Fruit fly (Drosophila melanogaster) whole organism, adult: Measurements from ENCODE around the gene CkIIalpha-i3.

Experiments
- CG11617 ChIP-seq: fragments of 200-800 bp; sonication (Bioruptor generic); optimal IDR thresholded peaks from 2 replicates; lab custom pipeline; 2017; ENCODE audit warnings: mild to moderate bottlenecking, missing biosample characterization, missing genetic modification reagents, missing genetic modification characterization
- CG12768 ChIP-seq: fragments of 200-800 bp; sonication (Bioruptor generic); optimal IDR thresholded peaks from 2 replicates; lab custom pipeline; 2017; ENCODE audit warnings: missing biosample characterization, missing genetic modification characterization, mild to moderate bottlenecking, moderate library complexity, missing genetic modification reagents
- CG14711 ChIP-seq: fragments of 200-800 bp; sonication (Bioruptor generic); optimal IDR thresholded peaks from 2 replicates; lab custom pipeline; 2018; ENCODE audit warnings: missing biosample characterization, mild to moderate bottlenecking, missing genetic modification characterization, moderate library complexity
- CG1620 ChIP-seq: fragments of 200-800 bp; sonication (Bioruptor generic); optimal IDR thresholded peaks from 2 replicates; lab custom pipeline; 2016; ENCODE audit warnings: missing biosample characterization, missing genetic modification characterization
- CG33017 ChIP-seq: fragments of 200-800 bp; sonication (Bioruptor generic); optimal IDR thresholded peaks from 2 replicates; lab custom pipeline; 2018; ENCODE audit warnings: missing biosample characterization, mild to moderate bottlenecking, missing genetic modification characterization, moderate library complexity
- CG5204 ChIP-seq: fragments of 200-800 bp; sonication (Bioruptor generic); optimal IDR thresholded peaks from 2 replicates; lab custom pipeline; 2016; ENCODE audit warnings: missing biosample characterization, missing genetic modification characterization
- CG7045 ChIP-seq: fragments of 200-800 bp; sonication (Bioruptor generic); optimal IDR thresholded peaks from 2 replicates; lab custom pipeline; 2017; ENCODE audit warnings: missing biosample characterization, mild to moderate bottlenecking, missing genetic modification characterization
- CG7101 ChIP-seq: fragments of 200-800 bp; sonication (Bioruptor generic); optimal IDR thresholded peaks from 2 replicates; lab custom pipeline; 2018; ENCODE audit warnings: missing biosample characterization, mild to moderate bottlenecking, missing genetic modification characterization, moderate library complexity
- Clk ChIP-seq: fragments of 200-800 bp; sonication (Bioruptor generic); optimal IDR thresholded peaks from 2 replicates; lab custom pipeline; 2017; ENCODE audit warnings: missing biosample characterization, missing genetic modification characterization
- Crg-1 ChIP-seq: fragments of 200-800 bp; sonication (Bioruptor generic); optimal IDR thresholded peaks from 2 replicates; lab custom pipeline; 2016; ENCODE audit warnings: missing biosample characterization, missing genetic modification characterization
- Hr96 ChIP-seq: fragments of 200-800 bp; sonication (Bioruptor generic); optimal IDR thresholded peaks from 2 replicates; lab custom pipeline; 2016; ENCODE audit warnings: missing biosample characterization, missing genetic modification characterization
- Mnt ChIP-seq: fragments of 200-800 bp; sonication (Bioruptor generic); optimal IDR thresholded peaks from 2 replicates; lab custom pipeline; 2016; ENCODE audit warnings: missing biosample characterization, mild to moderate bottlenecking, missing genetic modification characterization
- bab1 ChIP-seq: fragments of 200-800 bp; sonication (Bioruptor generic); optimal IDR thresholded peaks from 3 replicates; lab custom pipeline; 2019; ENCODE audit warnings: missing biosample characterization, mild to moderate bottlenecking, missing genetic modification characterization, moderate library complexity
- cic ChIP-seq: fragments of 200-800 bp; sonication (Bioruptor generic); optimal IDR thresholded peaks from 2 replicates; lab custom pipeline; 2017; ENCODE audit warnings: missing biosample characterization, mild to moderate bottlenecking, missing genetic modification characterization, moderate library complexity
- cnc ChIP-seq, 2 experiments: fragments of >200 bp; optimal IDR thresholded peaks; 2 replicates each; lab custom pipeline; 2017
- kay ChIP-seq: fragments of 200-800 bp; sonication (Bioruptor generic); peaks from one replicate; lab custom pipeline; 2016; ENCODE audit warnings: missing biosample characterization, missing genetic modification characterization, borderline replicate concordance
- ovo ChIP-seq: fragments of 200-800 bp; sonication (Bioruptor generic); optimal IDR thresholded peaks from 2 replicates; lab custom pipeline; 2016; ENCODE audit warnings: missing biosample characterization, missing genetic modification characterization
- pad ChIP-seq: fragments of 200-800 bp; sonication (Bioruptor generic); optimal IDR thresholded peaks from 3 replicates; lab custom pipeline; 2017; ENCODE audit warnings: missing biosample characterization, missing genetic modification characterization, mild to moderate bottlenecking, moderate library complexity, missing genetic modification reagents
- tj ChIP-seq: fragments of 200-800 bp; sonication (Bioruptor generic); optimal IDR thresholded peaks from 3 replicates; lab custom pipeline; 2017; ENCODE audit warnings: missing biosample characterization, mild to moderate bottlenecking, missing genetic modification characterization, moderate library complexity
- toe ChIP-seq: fragments of 200-800 bp; sonication (Bioruptor generic); optimal IDR thresholded peaks from 2 replicates; lab custom pipeline; 2016; ENCODE audit warnings: missing biosample characterization, missing genetic modification characterization

The CkIIalpha-i3 gene

dm6 chr3L:696404-697054 lies 13.9 kb downstream of the CkIIalpha-i3 start:
- TF ChIP-seq tj (GFP tag; lab: Kevin White, UChicago) (no peak), Mnt (no peak), bab1 (GFP tag; lab: Kevin White, UChicago) (no peak), CG14711 (tag; lab: Kevin White, UChicago) (peak; percentile 54), CG33017 (tag; lab: Kevin White, UChicago) (peak; percentile 58), cnc (optimal IDR thresholded peaks at IDR 0.05; lab: Kevin White, UChicago) (no peak), Clk (GFP tag; lab: Kevin White, UChicago) (no peak), CG7045 (GFP tag; lab: Kevin White, UChicago) (peak; percentile 63), pad (GFP tag; lab: Kevin White, UChicago) (peak; percentile 11), CG5204 (GFP tag; lab: Kevin White, UChicago) (peak; percentile 31), Hr96 (GFP tag; lab: Kevin White, UChicago) (no peak), CG12768 (GFP tag; lab: Kevin White, UChicago) (peak; percentile 51), toe (no peak), kay (GFP tag; lab: Kevin White, UChicago) (peak; percentile 32), ovo (GFP tag; lab: Kevin White, UChicago) (no peak), cic (GFP tag; lab: Kevin White, UChicago) (no peak), CG11617 (GFP tag; lab: Kevin White, UChicago) (no peak), CG1620 (GFP tag; lab: Kevin White, UChicago) (no peak), CG7101 (tag; lab: Kevin White, UChicago) (peak; percentile 58), Crg-1 (GFP tag; lab: Kevin White, UChicago) (no peak)

dm6 chr3L:695510-695909 lies 14.9 kb downstream of the CkIIalpha-i3 start:
- no peak for TF ChIP-seq Mnt
- TF ChIP-seq cic (GFP tag; lab: Kevin White, UChicago) = no peak
- TF ChIP-seq pad (GFP tag; lab: Kevin White, UChicago) = no peak
- TF ChIP-seq Clk (GFP tag; lab: Kevin White, UChicago) = no peak
- no peak for TF ChIP-seq CG7101 (tag; lab: Kevin White, UChicago)
- TF ChIP-seq ovo (GFP tag; lab: Kevin White, UChicago) = no peak
- TF ChIP-seq Crg-1 (GFP tag; lab: Kevin White, UChicago) = no peak
- TF ChIP-seq CG11617 (GFP tag; lab: Kevin White, UChicago) = no peak
- TF ChIP-seq CG14711 (tag; lab: Kevin White, UChicago) = no peak
- TF ChIP-seq Hr96 (GFP tag; lab: Kevin White, UChicago) = no peak
- no peak for TF ChIP-seq tj (GFP tag; lab: Kevin White, UChicago)
- TF ChIP-seq cnc (optimal IDR thresholded peaks at IDR 0.05; lab: Kevin White, UChicago) = no peak
- TF ChIP-seq CG12768 (GFP tag; lab: Kevin White, UChicago) = no peak
- no peak for TF ChIP-seq bab1 (GFP tag; lab: Kevin White, UChicago)
- TF ChIP-seq CG33017 (tag; lab: Kevin White, UChicago) = no peak
- no peak for TF ChIP-seq CG5204 (GFP tag; lab: Kevin White, UChicago)
- TF ChIP-seq toe = no peak
- no peak for TF ChIP-seq CG1620 (GFP tag; lab: Kevin White, UChicago)
- no peak for TF ChIP-seq kay (GFP tag; lab: Kevin White, UChicago)
- no peak for TF ChIP-seq CG7045 (GFP tag; lab: Kevin White, UChicago)

dm6 chr3L:692699-693098 lies 17.7 kb downstream of the CkIIalpha-i3 start, which contains the start of gene Vti1a:
Vti1a (minus strand) TSS chr3L:692919.
- TF ChIP-seq pad (GFP tag; lab: Kevin White, UChicago) = no peak
- TF ChIP-seq bab1 (GFP tag; lab: Kevin White, UChicago) = peak; percentile 36
- no peak for TF ChIP-seq Crg-1 (GFP tag; lab: Kevin White, UChicago)
- no peak for TF ChIP-seq CG11617 (GFP tag; lab: Kevin White, UChicago)
- no peak for TF ChIP-seq CG5204 (GFP tag; lab: Kevin White, UChicago)
- TF ChIP-seq Mnt = no peak

dm6 chr3L:690031-690686 lies 20.2 kb downstream of the CkIIalpha-i3 start, which contains the start of the genes CG32483 and RabX6:
CG32483 (minus strand) TSS chr3L:690081.
RabX6 (plus strand) TSS chr3L:690517.
- TF ChIP-seq ovo (GFP tag; lab: Kevin White, UChicago) = no peak
- peak; percentile 36 for TF ChIP-seq bab1 (GFP tag; lab: Kevin White, UChicago)
- TF ChIP-seq CG14711 (tag; lab: Kevin White, UChicago) = peak; percentile 73
- no peak for TF ChIP-seq Hr96 (GFP tag; lab: Kevin White, UChicago)
- no peak for TF ChIP-seq pad (GFP tag; lab: Kevin White, UChicago)

- TF ChIP-seq CG5204 (GFP tag; lab: Kevin White, UChicago) (no peak), CG7101 (tag; lab: Kevin White, UChicago) (no peak), Clk (GFP tag; lab: Kevin White, UChicago) (no peak), CG14711 (tag; lab: Kevin White, UChicago) (no peak), Hr96 (GFP tag; lab: Kevin White, UChicago) (no peak), CG11617 (GFP tag; lab: Kevin White, UChicago) (no peak), tj (GFP tag; lab: Kevin White, UChicago) (no peak), ovo (GFP tag; lab: Kevin White, UChicago) (no peak), cnc (optimal IDR thresholded peaks at IDR 0.05; lab: Kevin White, UChicago) (no peak), CG7045 (GFP tag; lab: Kevin White, UChicago) (no peak), toe (no peak), Mnt (no peak), CG12768 (GFP tag; lab: Kevin White, UChicago) (no peak), pad (GFP tag; lab: Kevin White, UChicago) (no peak)
Observed at dm6 chr3L:687858-688257, 22.5 kb downstream of the CkIIalpha-i3 start, which contains the start of gene hiro. hiro (minus strand) TSS chr3L:687958.
